Fruit fly (Drosophila melanogaster) whole organism: ENCODE results near the gene Tsc1.

Experiments
- Dll ChIP-seq: fragments of >200 bp; optimal IDR thresholded peaks from 2 replicates; lab custom pipeline; 2017
- EcR ChIP-seq, 2 experiments: fragments of >200 bp; optimal IDR thresholded peaks; 2 replicates each; lab custom pipeline; 2017; ENCODE audit warnings: missing biosample characterization in 2 of 2, missing genetic modification characterization in 2 of 2, missing genetic modification reagents in 2 of 2
- psq ChIP-seq: fragments of >200 bp; optimal IDR thresholded peaks from 2 replicates; lab custom pipeline; 2017
- usp ChIP-seq: fragments of >200 bp; optimal IDR thresholded peaks from 2 replicates; lab custom pipeline; 2017; ENCODE audit warnings: missing biosample characterization, missing genetic modification characterization, mixed read lengths

DNA sequence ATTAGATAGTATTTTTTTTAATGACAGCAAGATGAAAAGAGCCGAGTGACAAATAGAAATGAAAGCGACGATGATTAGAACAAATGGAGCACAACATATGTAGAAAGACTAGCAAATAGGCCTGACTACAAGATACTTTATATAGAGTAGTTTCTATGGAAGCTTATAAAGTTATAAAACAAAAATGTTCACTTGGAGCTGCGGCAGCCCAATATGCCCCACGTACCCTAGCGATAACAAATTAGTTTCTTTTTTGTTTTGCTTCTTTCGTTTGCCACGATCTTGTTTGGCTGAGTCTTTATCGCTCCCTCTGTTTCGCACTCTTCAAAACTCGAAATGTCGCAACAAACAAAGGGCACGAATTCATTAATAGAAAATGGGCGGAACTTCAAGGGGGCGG lies 29.4 kb upstream of the Tsc1 start:
- TF ChIP-seq Dll (lab: Kevin White, UChicago) (no peak), usp (no peak), EcR (GFP tag; optimal IDR thresholded peaks at IDR 0.05; lab: Kevin White, UChicago) (no peak), psq (lab: Kevin White, UChicago) (no peak)
